Fruit fly (Drosophila melanogaster): ENCODE data around the gene kdn.
"Not testable (repeated sequence)": the region's sequence is repeated elsewhere in the genome, so short reads cannot be mapped to it uniquely, and the experiment has no call there.

Gene kdn

DNA sequence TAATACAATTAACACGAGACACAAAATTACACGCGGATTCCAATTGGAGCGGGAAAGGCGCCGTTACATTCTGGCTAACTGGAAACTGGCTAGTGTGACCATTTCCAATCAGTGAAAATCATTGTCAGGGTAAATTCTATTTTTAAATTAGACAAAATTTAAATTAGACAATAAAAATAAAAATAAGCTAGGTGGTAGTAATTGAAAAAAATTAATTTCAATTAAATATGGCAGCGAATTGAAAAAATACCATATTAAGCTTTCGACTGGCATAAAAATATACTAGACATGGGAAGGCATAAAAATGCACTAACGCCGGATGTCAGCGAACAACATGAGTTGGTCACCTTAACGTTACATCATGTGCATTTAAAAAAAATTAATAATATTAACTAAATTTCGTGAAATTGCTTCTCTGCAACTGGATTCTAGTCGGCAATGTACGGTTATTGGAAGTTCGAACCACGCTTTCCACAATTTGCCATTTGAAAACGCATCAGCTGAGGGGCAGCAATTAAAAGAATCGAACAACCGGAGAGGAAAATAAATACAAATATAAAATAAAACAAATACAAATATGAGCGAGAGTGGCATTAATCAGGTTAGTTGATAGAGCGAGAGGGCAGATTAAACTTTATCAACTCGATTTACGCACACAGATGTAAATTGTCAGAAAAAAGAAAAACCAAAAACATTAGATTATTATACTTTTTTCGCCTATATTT is 15.4 kb downstream of the kdn start, which contains the start of the genes swa and Marf:
swa (minus strand) TSS at position 77 of the 725 bp plus-strand sequence.
Marf (plus strand) TSS at position 318 of the 725 bp plus-strand sequence.
- TF ChIP-seq insv (optimal IDR thresholded peaks at IDR 0.05), result no peak
- no peak for TF ChIP-seq Myc (optimal IDR thresholded peaks at IDR 0.05)
- no peak for TF ChIP-seq Sin3A (optimal IDR thresholded peaks at IDR 0.05)
- no peak for TF ChIP-seq psq (optimal IDR thresholded peaks at IDR 0.05)
- TF ChIP-seq h (optimal IDR thresholded peaks at IDR 0.05), result no peak

DNA sequence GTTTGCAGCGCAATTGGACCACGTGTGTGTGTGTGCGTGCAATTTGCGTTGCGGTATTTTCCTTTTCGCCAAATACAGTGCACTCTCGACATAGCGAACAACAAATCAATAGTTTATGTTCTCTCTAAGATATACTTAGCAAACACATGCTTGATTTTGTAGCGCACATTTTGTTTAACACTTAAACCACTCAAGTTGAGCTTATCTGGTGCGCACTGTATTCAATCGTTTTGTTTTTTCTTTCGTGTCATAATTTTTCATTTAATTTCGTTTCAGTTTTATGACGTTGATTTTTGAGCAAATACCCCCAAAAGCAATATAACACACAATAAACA is 15.9 kb downstream of the kdn start:
- TF ChIP-seq h (optimal IDR thresholded peaks at IDR 0.05) (no peak), psq (optimal IDR thresholded peaks at IDR 0.05) (no peak), Sin3A (optimal IDR thresholded peaks at IDR 0.05) (no peak), insv (optimal IDR thresholded peaks at IDR 0.05) (no peak), Myc (optimal IDR thresholded peaks at IDR 0.05) (no peak)

DNA sequence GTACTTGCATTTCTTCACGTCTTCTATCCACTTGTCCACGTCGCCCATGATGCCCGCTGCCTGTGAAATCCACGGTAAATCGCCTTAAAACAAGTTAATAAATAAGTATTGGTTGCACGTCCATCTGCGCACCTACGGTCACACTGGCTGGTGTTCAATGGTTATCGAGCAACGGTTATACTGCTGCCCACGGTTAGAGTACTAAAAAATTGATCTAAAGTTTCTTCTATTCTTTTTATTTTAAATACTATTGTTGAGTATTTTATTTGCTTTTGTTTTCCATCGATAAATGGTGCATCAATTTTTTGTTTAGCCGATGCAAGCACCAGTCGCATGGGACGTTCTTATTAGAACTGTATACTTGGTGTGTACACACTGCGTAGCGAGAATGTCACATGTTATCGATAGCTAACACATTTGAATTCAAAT is 22.4 kb downstream of the kdn start, which contains the start of gene PpV:
PpV (minus strand) TSS at position 147 of the 429 bp plus-strand sequence.
- TF ChIP-seq h (optimal IDR thresholded peaks at IDR 0.05) (no peak), insv (optimal IDR thresholded peaks at IDR 0.05) (no peak), Sin3A (optimal IDR thresholded peaks at IDR 0.05) (no peak), ttk (optimal IDR thresholded peaks at IDR 0.05) (no peak), Myc (optimal IDR thresholded peaks at IDR 0.05) (no peak), psq (optimal IDR thresholded peaks at IDR 0.05) (no peak)

DNA sequence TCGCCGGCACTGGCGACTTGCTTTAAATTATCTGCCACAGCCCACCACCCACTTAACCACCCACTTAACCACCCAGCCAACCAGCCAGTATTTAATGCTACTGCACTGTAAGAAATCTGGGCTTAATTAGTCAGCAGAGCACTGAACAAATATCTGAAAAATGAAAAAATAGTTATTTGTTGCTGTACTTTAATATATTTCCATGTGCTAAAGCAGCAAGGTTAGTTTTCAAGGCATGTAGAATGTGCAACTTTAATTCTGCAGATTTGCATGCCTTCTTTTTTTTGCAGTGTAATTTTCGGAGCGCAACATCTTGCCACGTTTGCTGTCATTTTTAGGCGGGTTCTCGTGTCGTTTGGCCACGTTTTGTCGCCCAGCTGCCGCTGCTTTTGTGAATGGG is 25.2 kb downstream of the kdn start:
- TF ChIP-seq psq (optimal IDR thresholded peaks at IDR 0.05) (no peak), h (optimal IDR thresholded peaks at IDR 0.05) (no peak), insv (optimal IDR thresholded peaks at IDR 0.05) (no peak), ttk (optimal IDR thresholded peaks at IDR 0.05) (no peak), Myc (optimal IDR thresholded peaks at IDR 0.05) (no peak), Sin3A (optimal IDR thresholded peaks at IDR 0.05) (no peak)

- TF ChIP-seq Sin3A (optimal IDR thresholded peaks at IDR 0.05) (no peak), ttk (optimal IDR thresholded peaks at IDR 0.05) (no peak), Myc (optimal IDR thresholded peaks at IDR 0.05) (no peak), psq (optimal IDR thresholded peaks at IDR 0.05) (no peak), insv (optimal IDR thresholded peaks at IDR 0.05) (no peak)
These were observed 26.3 kb downstream of the kdn start for dm6 chrX:6376748-6377147.

dm6 chrX:6383920-6384319 is 33.5 kb downstream of the kdn start, which contains the start of gene CG33664:
Gene CG33664 (plus strand): TSS chrX:6384220.
- not testable (repeated sequence) for TF ChIP-seq h, Sin3A, ttk (optimal IDR thresholded peaks at IDR 0.05)

dm6 chrX:6400000-6400399 is 49.6 kb downstream of the kdn start, which contains the start of gene CG33669:
Gene CG33669 (minus strand): TSS chrX:6400100.
- not testable (repeated sequence) for TF ChIP-seq ttk, Sin3A, insv (optimal IDR thresholded peaks at IDR 0.05)
